Worm (Caenorhabditis elegans): ENCODE measurements around the gene srj-37.

DNA sequence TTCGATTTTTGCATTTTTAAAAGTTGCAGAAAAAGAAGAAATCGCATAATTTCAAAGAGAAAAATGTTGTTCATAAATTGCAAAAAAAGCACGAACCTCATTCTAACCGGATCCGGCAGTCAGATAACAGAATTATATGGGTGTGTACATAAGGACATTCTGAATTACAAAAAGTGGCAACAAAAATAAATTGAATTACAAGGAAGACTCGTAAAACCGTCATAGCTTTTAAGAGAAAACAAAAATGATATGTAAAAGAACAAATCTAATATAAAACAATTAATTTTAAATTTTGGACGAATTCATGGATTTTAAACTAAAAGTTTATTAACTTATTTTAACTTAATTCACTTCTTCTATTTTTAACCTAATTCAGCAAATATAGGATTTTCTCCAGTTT, 21.8 kb downstream of the srj-37 start, which contains the start of gene F31F4.17:
- TF ChIP-seq sox-4 (tag; optimal IDR thresholded peaks at IDR 0.05) (no peak), pros-1 (tag; optimal IDR thresholded peaks at IDR 0.05) (no peak), rnt-1 (tag; optimal IDR thresholded peaks at IDR 0.05) (no peak), zip-5 (tag; optimal IDR thresholded peaks at IDR 0.05) (no peak), nfya-1 (tag; optimal IDR thresholded peaks at IDR 0.05) (no peak)

Data from whole organism, late embryonic.